Worm (Caenorhabditis elegans) whole organism, late embryonic: ENCODE data around the gene vps-2.

ENCODE experiments used
- F13H6.1 ChIP-seq: sonication (generic microtip); optimal IDR thresholded peaks from 2 replicates; lab custom pipeline; 2016; ENCODE audit warnings: missing genetic modification characterization, missing compliant biosample characterization
- ceh-22 ChIP-seq: sonication (generic microtip); optimal IDR thresholded peaks from 2 replicates; lab custom pipeline; 2017; ENCODE audit warnings: missing biosample characterization, missing genetic modification characterization
- ceh-31 ChIP-seq: sonication (generic microtip); optimal IDR thresholded peaks from 2 replicates; lab custom pipeline; 2016; ENCODE audit warnings: missing genetic modification characterization, missing compliant biosample characterization
- fkh-10 ChIP-seq: fragments of 150-350 bp; optimal IDR thresholded peaks from 2 replicates; lab custom pipeline; 2014; ENCODE audit warnings: missing biosample characterization, missing genetic modification reagents, missing genetic modification characterization
- lin-11 ChIP-seq: fragments of 200-800 bp; sonication (Bioruptor generic); optimal IDR thresholded peaks from 2 replicates; lab custom pipeline; 2018; ENCODE audit warnings: mild to moderate bottlenecking, missing genetic modification characterization, missing compliant biosample characterization
- nhr-11 ChIP-seq: fragments of 150-350 bp; optimal IDR thresholded peaks from 2 replicates; lab custom pipeline; 2014; ENCODE audit warnings: missing biosample characterization, missing genetic modification characterization
- pha-4 ChIP-seq: fragments of 150-350 bp; optimal IDR thresholded peaks from 2 replicates; lab custom pipeline; 2018; ENCODE audit warnings: missing biosample characterization, missing genetic modification reagents, missing genetic modification characterization
- rnt-1 ChIP-seq: sonication (generic microtip); optimal IDR thresholded peaks from 2 replicates; lab custom pipeline; 2016; ENCODE audit warnings: missing genetic modification characterization, missing compliant biosample characterization
- sdc-2 ChIP-seq: sonication (generic microtip); optimal IDR thresholded peaks from 2 replicates; lab custom pipeline; 2016; ENCODE audit warnings: missing genotype, missing genetic modification characterization, missing compliant biosample characterization
- tbx-2 ChIP-seq: sonication (generic microtip); optimal IDR thresholded peaks from 2 replicates; lab custom pipeline; 2016; ENCODE audit warnings: missing genetic modification characterization, missing compliant biosample characterization
- unc-55 ChIP-seq: sonication (generic microtip); optimal IDR thresholded peaks from 2 replicates; lab custom pipeline; 2017; ENCODE audit warnings: missing biosample characterization, missing genetic modification reagents, missing genetic modification characterization

DNA sequence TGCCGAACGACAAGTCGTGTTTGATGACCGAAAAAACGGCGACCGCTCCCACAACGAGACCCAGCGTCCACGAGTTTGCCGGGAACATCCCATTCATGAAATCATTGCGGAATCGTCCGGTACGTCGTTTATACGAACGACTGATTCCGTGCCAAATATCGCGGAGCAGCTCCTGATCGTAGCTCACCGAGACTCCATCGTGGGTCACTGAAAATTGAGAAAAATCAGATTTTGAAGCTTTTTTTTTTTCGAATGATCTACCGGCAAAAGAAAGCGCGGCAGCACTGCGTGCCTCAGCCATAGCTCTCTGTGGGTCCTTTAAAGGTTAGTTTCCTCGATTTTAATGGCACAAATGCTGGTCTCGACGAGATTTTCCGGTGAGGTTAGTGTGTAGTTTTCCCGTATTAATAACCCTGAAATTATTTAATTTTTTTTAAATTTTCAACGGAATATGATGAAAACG is 28.1 kb upstream of the vps-2 start, which contains the start of gene cpt-1:
- TF ChIP-seq ceh-31 (tag; lab: Kevin White, UChicago) (no peak), nhr-11 (tag; lab: Kevin White, UChicago) (no peak), fkh-10 (GFP tag; lab: Kevin White, UChicago) (no peak), lin-11 (tag; lab: Kevin White, UChicago) (no peak), F13H6.1 (tag; lab: Kevin White, UChicago) (no peak), pha-4 (tag; lab: Kevin White, UChicago) (no peak), unc-55 (GFP tag; lab: Kevin White, UChicago) (no peak), rnt-1 (tag; lab: Kevin White, UChicago) (no peak), ceh-22 (tag; lab: Kevin White, UChicago) (no peak), tbx-2 (no peak), sdc-2 (tag; lab: Kevin White, UChicago) (no peak)
